Worm (Caenorhabditis elegans) whole organism, late embryonic: ENCODE data around the gene C27D6.15.

Experiments used
- F13H6.1 ChIP-seq: sonication (generic microtip); optimal IDR thresholded peaks from 2 replicates; lab custom pipeline; 2016; ENCODE audit warnings: missing genetic modification characterization, missing compliant biosample characterization
- K02D7.2 ChIP-seq: sonication (generic microtip); optimal IDR thresholded peaks from 2 replicates; lab custom pipeline; 2017; ENCODE audit warnings: mild to moderate bottlenecking, missing genetic modification characterization, missing compliant biosample characterization
- Y22D7AL.16 ChIP-seq: sonication (generic microtip); optimal IDR thresholded peaks from 2 replicates; lab custom pipeline; 2016; ENCODE audit warnings: missing genetic modification characterization, missing compliant biosample characterization
- ama-1 ChIP-seq: fragments of 150-350 bp; optimal IDR thresholded peaks from 2 replicates; lab custom pipeline; 2014
- ceh-14 ChIP-seq: sonication (generic microtip); optimal IDR thresholded peaks from 2 replicates; lab custom pipeline; 2016; ENCODE audit warnings: missing genotype, missing genetic modification characterization, missing compliant biosample characterization
- ceh-22 ChIP-seq: sonication (generic microtip); optimal IDR thresholded peaks from 2 replicates; lab custom pipeline; 2017; ENCODE audit warnings: missing biosample characterization, missing genetic modification characterization
- ceh-45 ChIP-seq: fragments of 200-800 bp; sonication (Bioruptor generic); IDR thresholded peaks from 2 replicates; pipeline ENCODE4 v1.3.6; 2022; ENCODE audit warnings: missing genetic modification reagents, missing genetic modification characterization, missing compliant biosample characterization
- pha-2 ChIP-seq: sonication (generic microtip); optimal IDR thresholded peaks from 2 replicates; lab custom pipeline; 2017; ENCODE audit warnings: mild to moderate bottlenecking, missing genetic modification characterization, missing compliant biosample characterization
- ref-2 ChIP-seq: sonication (generic microtip); optimal IDR thresholded peaks from 2 replicates; lab custom pipeline; 2016; ENCODE audit warnings: missing genetic modification characterization, missing compliant biosample characterization
- unc-55 ChIP-seq: sonication (generic microtip); optimal IDR thresholded peaks from 2 replicates; lab custom pipeline; 2017; ENCODE audit warnings: missing biosample characterization, missing genetic modification reagents, missing genetic modification characterization

DNA sequence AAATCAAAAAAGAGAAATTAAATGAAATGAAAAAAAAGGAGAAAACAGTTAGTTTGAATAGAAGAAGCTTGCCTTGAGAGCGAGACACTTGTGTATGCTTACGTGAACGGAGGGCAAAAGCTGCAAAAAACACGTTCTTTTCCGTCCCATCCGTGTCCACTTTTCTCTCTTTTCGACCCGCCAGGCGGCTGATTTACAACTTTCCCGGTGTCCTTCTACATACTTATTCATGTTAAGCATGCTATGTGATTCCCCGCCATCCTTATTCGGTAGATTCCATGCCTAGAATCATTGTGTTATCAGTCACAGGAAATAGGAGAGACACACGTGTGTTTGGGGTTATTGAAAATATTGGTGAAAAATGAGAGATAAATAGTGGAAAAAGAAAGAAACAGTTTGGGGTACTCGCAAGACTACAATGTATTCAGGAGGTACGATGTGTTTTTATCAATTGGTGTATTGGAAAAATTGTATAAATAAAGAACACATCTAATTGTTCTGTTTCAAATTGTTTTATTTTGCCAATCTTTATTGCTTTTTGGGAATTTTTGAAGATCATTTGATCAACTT, 29.7 kb upstream of the C27D6.15 start, which contains the start of gene nas-29:
- TF ChIP-seq Y22D7AL.16 (tag; lab: Kevin White, UChicago) (no peak), F13H6.1 (tag; lab: Kevin White, UChicago) (no peak), K02D7.2 (tag; lab: Kevin White, UChicago) (no peak), ceh-22 (tag; lab: Kevin White, UChicago) (no peak), ceh-45 (GFP tag; lab: Robert Waterston, UW) (no peak), ama-1 (lab: Kevin White, UChicago) (no peak), pha-2 (tag; lab: Kevin White, UChicago) (no peak), ref-2 (tag; lab: Kevin White, UChicago) (no peak), unc-55 (GFP tag; lab: Kevin White, UChicago) (no peak), ceh-14 (tag; lab: Kevin White, UChicago) (no peak)
